Worm (Caenorhabditis elegans): ENCODE data around the gene crn-2.

Gene crn-2

ce11 chrV:5587042-5587441, 7.4 kb upstream of the crn-2 start:
- TF ChIP-seq spr-3 (GFP tag; optimal IDR thresholded peaks at IDR 0.05) (peak; percentile 20), T20F7.1 (GFP tag; optimal IDR thresholded peaks at IDR 0.05) (peak; percentile 14), D1046.2 (GFP tag; IDR thresholded peaks at IDR 0.05) (no peak), ceh-62 (tag; optimal IDR thresholded peaks at IDR 0.05) (no peak), T26A8.4 (GFP tag; IDR thresholded peaks at IDR 0.05) (peak; percentile 78), mxl-3 (GFP tag; optimal IDR thresholded peaks at IDR 0.05) (peak; percentile 7), F44E2.7 (GFP tag; IDR thresholded peaks at IDR 0.05) (no peak), madf-9 (GFP tag; conservative IDR thresholded peaks at IDR 0.05) (no peak), tra-1 (GFP tag; IDR thresholded peaks at IDR 0.05) (no peak), rbr-2 (tag; optimal IDR thresholded peaks at IDR 0.05) (peak; percentile 14), ama-1 (optimal IDR thresholded peaks at IDR 0.05) (no peak), ztf-11 (tag; optimal IDR thresholded peaks at IDR 0.05) (no peak), nhr-237 (tag; optimal IDR thresholded peaks at IDR 0.05) (no peak), nhr-10 (tag; optimal IDR thresholded peaks at IDR 0.05) (no peak), dve-1 (tag; optimal IDR thresholded peaks at IDR 0.05; ENCODE audit: insufficient read depth) (peak; percentile 31), ceh-44 (GFP tag; IDR thresholded peaks at IDR 0.05) (peak; percentile 28; the same call in 1 of the 2 replicates), spr-1 (tag; optimal IDR thresholded peaks at IDR 0.05) (no peak), pha-4 (GFP tag; IDR thresholded peaks at IDR 0.05) (no peak), pha-4 (tag; optimal IDR thresholded peaks at IDR 0.05) (no peak), F37D6.2 (tag; optimal IDR thresholded peaks at IDR 0.05) (no peak), lir-3 (tag; optimal IDR thresholded peaks at IDR 0.05) (no peak), pqm-1 (tag; optimal IDR thresholded peaks at IDR 0.05) (no peak), R02D3.7 (tag; optimal IDR thresholded peaks at IDR 0.05) (no peak), set-16 (GFP tag; IDR thresholded peaks at IDR 0.05) (peak; percentile 29; the same call in 1 of the 2 replicates), nhr-11 (tag; optimal IDR thresholded peaks at IDR 0.05) (no peak), jun-1 (tag; optimal IDR thresholded peaks at IDR 0.05) (no peak), arid-1 (GFP tag; conservative IDR thresholded peaks at IDR 0.05) (no peak), lim-7 (GFP tag; IDR thresholded peaks at IDR 0.05) (no peak), tag-97 (GFP tag; IDR thresholded peaks at IDR 0.05) (no peak), lin-1 (GFP tag; IDR thresholded peaks at IDR 0.05) (no peak), dmd-8 (GFP tag; IDR thresholded peaks at IDR 0.05) (no peak), unc-39 (tag; optimal IDR thresholded peaks at IDR 0.05) (no peak), ZK546.5 (tag; optimal IDR thresholded peaks at IDR 0.05) (no peak), zip-2 (tag; optimal IDR thresholded peaks at IDR 0.05) (peak; percentile 97), snpc-1.2 (GFP tag; IDR thresholded peaks at IDR 0.05) (no peak), nhr-6 (tag; optimal IDR thresholded peaks at IDR 0.05) (no peak), saeg-2 (GFP tag; IDR thresholded peaks at IDR 0.05) (no peak), attf-4 (tag; optimal IDR thresholded peaks at IDR 0.05) (no peak), F10B5.3 (tag; optimal IDR thresholded peaks at IDR 0.05) (no peak), unc-62 (GFP tag; optimal IDR thresholded peaks at IDR 0.05 in 1 of 2) (no peak), unc-62 (tag; optimal IDR thresholded peaks at IDR 0.05) (no peak), daf-16 (GFP tag; optimal IDR thresholded peaks at IDR 0.05) (peak; percentile 39 to 65), daf-16 (tag; optimal IDR thresholded peaks at IDR 0.05) (no peak), ceh-32 (tag; optimal IDR thresholded peaks at IDR 0.05; ENCODE audit: poor library complexity) (no peak), lsy-2 (tag; optimal IDR thresholded peaks at IDR 0.05) (peak in 1 of 2 experiments; percentile 53), duxl-1 (tag; optimal IDR thresholded peaks at IDR 0.05; ENCODE audit: poor library complexity) (no peak), nhr-25 (tag; optimal IDR thresholded peaks at IDR 0.05; ENCODE audit: borderline replicate concordance, insufficient read depth) (no peak), skn-1 (tag; optimal IDR thresholded peaks at IDR 0.05) (no peak), F49E8.2 (tag; optimal IDR thresholded peaks at IDR 0.05; ENCODE audit: borderline replicate concordance) (no peak), dpl-1 (GFP tag; optimal IDR thresholded peaks at IDR 0.05) (peak; percentile 7), zfp-2 (tag; optimal IDR thresholded peaks at IDR 0.05) (no peak), nhr-48 (tag; optimal IDR thresholded peaks at IDR 0.05) (peak; percentile 1), lin-38 (GFP tag; IDR thresholded peaks at IDR 0.05) (peak; percentile 57)
